Fruit fly (Drosophila melanogaster) whole organism, embryonic: ENCODE results near the gene CG16903.

Experiments used
- Blimp-1 ChIP-seq: fragments of 200-800 bp; sonication (Bioruptor generic); optimal IDR thresholded peaks from 3 replicates; lab custom pipeline; 2018; ENCODE audit warnings: missing biosample characterization, missing genetic modification characterization, mild to moderate bottlenecking, moderate library complexity, missing genetic modification reagents
- CG11247 ChIP-seq: fragments of 200-800 bp; sonication (Bioruptor generic); IDR thresholded peaks from 2 replicates; pipeline ENCODE4 v1.3.6; 2022; ENCODE audit warnings: missing biosample characterization, missing genetic modification characterization
- ab ChIP-seq: fragments of 200-800 bp; sonication (Bioruptor generic); optimal IDR thresholded peaks from 2 replicates; lab custom pipeline; 2016; ENCODE audit warnings: missing biosample characterization, missing genetic modification characterization
- lbe ChIP-seq: fragments of 200-800 bp; sonication (Bioruptor generic); optimal IDR thresholded peaks from 2 replicates; lab custom pipeline; 2016; ENCODE audit warnings: missing biosample characterization, mild to moderate bottlenecking, missing genetic modification characterization
- luna ChIP-seq: fragments of 200-800 bp; sonication (Bioruptor generic); optimal IDR thresholded peaks from 2 replicates; lab custom pipeline; 2016; ENCODE audit warnings: missing biosample characterization, missing genetic modification characterization
- mam ChIP-seq: fragments of 200-800 bp; sonication (Bioruptor generic); optimal IDR thresholded peaks from 3 replicates; lab custom pipeline; 2016; ENCODE audit warnings: missing biosample characterization, missing genetic modification characterization
- nerfin-2 ChIP-seq: fragments of 200-800 bp; sonication (Bioruptor generic); IDR thresholded peaks from 2 replicates; pipeline ENCODE4 v1.3.6; 2022; ENCODE audit warnings: missing biosample characterization, missing genetic modification characterization; ENCODE audit not compliant: partially characterized antibody

DNA sequence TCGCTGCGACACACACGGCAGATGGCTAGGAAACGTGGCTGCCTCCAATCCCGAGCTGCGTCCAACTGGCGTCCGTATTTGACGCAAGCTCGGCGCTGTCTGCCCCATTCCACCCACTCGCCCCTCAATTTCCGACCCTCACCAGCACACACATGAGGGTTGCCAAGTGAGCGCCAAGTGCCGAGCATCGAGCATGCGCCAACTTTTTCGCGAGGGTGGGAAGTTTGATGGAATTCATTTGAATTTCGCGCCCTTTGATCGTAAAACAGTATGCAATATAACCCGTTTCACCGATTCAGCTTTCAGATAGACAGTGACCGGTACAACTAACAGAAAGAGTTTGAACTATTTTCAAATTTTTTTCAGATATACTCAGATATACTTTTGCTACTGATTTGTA is 18.4 kb downstream of the CG16903 start, which contains the start of gene Sik2:
- TF ChIP-seq mam (GFP tag; lab: Kevin White, UChicago) (no peak), luna (GFP tag; lab: Kevin White, UChicago) (no peak), lbe (GFP tag; lab: Kevin White, UChicago) (no peak), nerfin-2 (GFP tag; lab: Robert Waterston, UW) (no peak), CG11247 (GFP tag; lab: Robert Waterston, UW) (no peak), ab (GFP tag; lab: Kevin White, UChicago) (no peak), Blimp-1 (GFP tag; lab: Kevin White, UChicago) (no peak)
